Fruit fly (Drosophila melanogaster) whole organism, embryonic: ENCODE data around the gene obe.

Experiments
- Awh ChIP-seq: fragments of 200-800 bp; sonication (Bioruptor generic); IDR thresholded peaks from 2 replicates; pipeline ENCODE4, ENCODE4 v1.3.6; 2022; ENCODE audit warnings: missing biosample characterization, missing genetic modification characterization
- Bteb2 ChIP-seq: fragments of 200-800 bp; sonication (Bioruptor generic); optimal IDR thresholded peaks from 2 replicates; lab custom pipeline; 2016; ENCODE audit warnings: missing biosample characterization, missing genetic modification characterization
- CG10147 ChIP-seq: fragments of 200-800 bp; sonication (Bioruptor generic); optimal IDR thresholded peaks from 2 replicates; lab custom pipeline; 2019; ENCODE audit warnings: missing biosample characterization, mild to moderate bottlenecking, missing genetic modification characterization, moderate library complexity
- CG13287 ChIP-seq: fragments of 200-800 bp; sonication (Bioruptor generic); IDR thresholded peaks from 2 replicates; pipeline ENCODE4 v1.3.6; 2022; ENCODE audit warnings: missing biosample characterization, missing genetic modification characterization; ENCODE audit not compliant: partially characterized antibody
- CG13424 ChIP-seq: fragments of 200-800 bp; sonication (Bioruptor generic); optimal IDR thresholded peaks from 2 replicates; lab custom pipeline; 2019; ENCODE audit warnings: missing biosample characterization, mild to moderate bottlenecking, missing genetic modification characterization, moderate library complexity
- CG15601 ChIP-seq: fragments of 200-800 bp; sonication (Bioruptor generic); optimal IDR thresholded peaks from 3 replicates; lab custom pipeline; 2019; ENCODE audit warnings: missing biosample characterization, mild to moderate bottlenecking, missing genetic modification characterization, moderate library complexity
- CG1832 ChIP-seq: fragments of 200-800 bp; sonication (Bioruptor generic); optimal IDR thresholded peaks from 2 replicates; lab custom pipeline; 2017; ENCODE audit warnings: missing biosample characterization, mild to moderate bottlenecking, missing genetic modification characterization, inconsistent platforms
- CG2712 ChIP-seq: fragments of 200-800 bp; optimal IDR thresholded peaks from 3 replicates; lab custom pipeline; 2019; ENCODE audit warnings: missing biosample characterization, mild to moderate bottlenecking, missing genetic modification characterization, moderate library complexity
- CG30431 ChIP-seq: fragments of 200-800 bp; sonication (Bioruptor generic); optimal IDR thresholded peaks from 2 replicates; lab custom pipeline; 2017; ENCODE audit warnings: missing biosample characterization, missing genetic modification characterization
- CG31388 ChIP-seq: fragments of 200-800 bp; sonication (Bioruptor generic); optimal IDR thresholded peaks from 2 replicates; lab custom pipeline; 2016; ENCODE audit warnings: missing biosample characterization, missing genetic modification characterization
- CG3163 ChIP-seq: fragments of 200-800 bp; sonication (Bioruptor generic); optimal IDR thresholded peaks from 3 replicates; lab custom pipeline; 2016; ENCODE audit warnings: missing biosample characterization, missing genetic modification characterization
- CG4328 ChIP-seq: fragments of 200-800 bp; sonication (Bioruptor generic); optimal IDR thresholded peaks from 3 replicates; lab custom pipeline; 2017; ENCODE audit warnings: missing biosample characterization, missing genetic modification reagents, missing genetic modification characterization
- CG4404 ChIP-seq: fragments of 200-800 bp; sonication (Bioruptor generic); IDR thresholded peaks from 2 replicates; pipeline ENCODE4 v1.3.6; 2022; ENCODE audit warnings: missing biosample characterization, missing genetic modification characterization
- CG4617 ChIP-seq: fragments of 200-800 bp; sonication (Bioruptor generic); optimal IDR thresholded peaks from 3 replicates; lab custom pipeline; 2016; ENCODE audit warnings: missing biosample characterization, missing genetic modification characterization, borderline replicate concordance
- CG6689 ChIP-seq: fragments of 200-800 bp; sonication (Bioruptor generic); IDR thresholded peaks from 2 replicates; pipeline ENCODE4 v1.3.6; 2022; ENCODE audit warnings: missing biosample characterization, missing genetic modification characterization
- CG7556 ChIP-seq: fragments of 200-800 bp; sonication (Bioruptor generic); optimal IDR thresholded peaks from 2 replicates; lab custom pipeline; 2017; ENCODE audit warnings: missing biosample characterization, mild to moderate bottlenecking, missing genetic modification characterization
- CG7745 ChIP-seq: fragments of 200-800 bp; sonication (Bioruptor generic); optimal IDR thresholded peaks from 2 replicates; lab custom pipeline; 2018; ENCODE audit warnings: missing biosample characterization, mild to moderate bottlenecking, missing genetic modification characterization, moderate library complexity
- CG8944 ChIP-seq: fragments of 200-800 bp; sonication (Bioruptor generic); optimal IDR thresholded peaks from 3 replicates; lab custom pipeline; 2016; ENCODE audit warnings: missing biosample characterization, missing genetic modification characterization
- CG9437 ChIP-seq: fragments of 200-800 bp; sonication (Bioruptor generic); optimal IDR thresholded peaks from 2 replicates; lab custom pipeline; 2018; ENCODE audit warnings: missing biosample characterization, mild to moderate bottlenecking, missing genetic modification characterization
- CG9876 ChIP-seq: fragments of 200-800 bp; sonication (Bioruptor generic); optimal IDR thresholded peaks from 2 replicates; lab custom pipeline; 2016; ENCODE audit warnings: missing biosample characterization, missing genetic modification characterization
- CTCF ChIP-seq: fragments of 200-800 bp; sonication (Bioruptor generic); optimal IDR thresholded peaks from 2 replicates; lab custom pipeline; 2017; ENCODE audit warnings: missing biosample characterization, mild to moderate bottlenecking, missing genetic modification characterization, moderate library complexity
- D19B ChIP-seq: fragments of 200-800 bp; sonication (Bioruptor generic); optimal IDR thresholded peaks from 2 replicates; lab custom pipeline; 2017; ENCODE audit warnings: missing biosample characterization, mild to moderate bottlenecking, missing genetic modification characterization
- HLH3B ChIP-seq: fragments of 200-800 bp; sonication (Bioruptor generic); IDR thresholded peaks from 2 replicates; pipeline ENCODE4 v1.3.6; 2022; ENCODE audit warnings: missing biosample characterization, missing genetic modification characterization
- HmgD ChIP-seq: fragments of 200-800 bp; sonication (Bioruptor generic); optimal IDR thresholded peaks from 3 replicates; lab custom pipeline; 2016; ENCODE audit warnings: missing biosample characterization, missing genetic modification characterization
- Hmx ChIP-seq: fragments of 200-800 bp; sonication (Bioruptor generic); optimal IDR thresholded peaks from 2 replicates; lab custom pipeline; 2016; ENCODE audit warnings: missing biosample characterization, missing genetic modification characterization
- Mad ChIP-seq: fragments of 200-800 bp; sonication (Bioruptor generic); optimal IDR thresholded peaks from 2 replicates; lab custom pipeline; 2016; ENCODE audit warnings: missing biosample characterization, missing genetic modification characterization
- Meics ChIP-seq: fragments of 200-800 bp; sonication (Bioruptor generic); optimal IDR thresholded peaks from 2 replicates; lab custom pipeline; 2017; ENCODE audit warnings: missing biosample characterization, mild to moderate bottlenecking, missing genetic modification characterization
- Neu2 ChIP-seq: fragments of 200-800 bp; sonication (Bioruptor generic); optimal IDR thresholded peaks from 3 replicates; lab custom pipeline; 2016; ENCODE audit warnings: missing biosample characterization, missing genetic modification characterization, borderline replicate concordance
- NfI ChIP-seq: fragments of 200-800 bp; sonication (Bioruptor generic); optimal IDR thresholded peaks from 3 replicates; lab custom pipeline; 2018; ENCODE audit warnings: missing biosample characterization, mild to moderate bottlenecking, missing genetic modification characterization, moderate library complexity
- Spps ChIP-seq: fragments of 200-800 bp; sonication (Bioruptor generic); optimal IDR thresholded peaks from 2 replicates; lab custom pipeline; 2018; ENCODE audit warnings: missing biosample characterization, mild to moderate bottlenecking, missing genetic modification characterization
- Taf1 ChIP-seq: fragments of 200-800 bp; sonication (Bioruptor generic); IDR thresholded peaks from 2 replicates; pipeline ENCODE4 v1.3.6; 2022; ENCODE audit warnings: missing biosample characterization, missing genetic modification characterization
- ac ChIP-seq: fragments of 200-800 bp; sonication (Bioruptor generic); optimal IDR thresholded peaks from 3 replicates; lab custom pipeline; 2017; ENCODE audit warnings: missing biosample characterization, mild to moderate bottlenecking, missing genetic modification characterization
- ase ChIP-seq: fragments of 200-800 bp; sonication (Bioruptor generic); IDR thresholded peaks from 3 replicates; pipeline ENCODE4 v1.3.6; 2022; ENCODE audit warnings: missing biosample characterization, missing genetic modification characterization
- bab2 ChIP-seq: fragments of 200-800 bp; sonication (Bioruptor generic); optimal IDR thresholded peaks from 2 replicates; lab custom pipeline; 2016; ENCODE audit warnings: missing biosample characterization, missing genetic modification characterization
- bbx ChIP-seq: fragments of 200-800 bp; sonication (Bioruptor generic); IDR thresholded peaks from 2 replicates; pipeline ENCODE4 v1.3.6; 2022; ENCODE audit warnings: missing biosample characterization, missing genetic modification characterization; ENCODE audit not compliant: partially characterized antibody
- br ChIP-seq: fragments of >200 bp; optimal IDR thresholded peaks from 2 replicates; lab custom pipeline; 2017
- chn ChIP-seq: fragments of 200-800 bp; sonication (Bioruptor generic); optimal IDR thresholded peaks from 2 replicates; lab custom pipeline; 2016; ENCODE audit warnings: missing biosample characterization, missing genetic modification characterization
- danr ChIP-seq: fragments of 200-800 bp; sonication (Bioruptor generic); IDR thresholded peaks from 2 replicates; pipeline ENCODE4 v1.3.6; 2022; ENCODE audit warnings: missing biosample characterization, missing genetic modification characterization
- eve ChIP-seq, 2 experiments: fragments of >200 bp; optimal IDR thresholded peaks; 2 replicates each; lab custom pipeline; 2017; ENCODE audit warnings: missing biosample characterization in 2 of 2, missing genetic modification characterization in 2 of 2
- gt ChIP-seq: fragments of 200-800 bp; sonication (Bioruptor generic); IDR thresholded peaks from 2 replicates; pipeline ENCODE4 v1.3.6; 2022; ENCODE audit warnings: missing biosample characterization, missing genetic modification characterization
- ham ChIP-seq: fragments of 200-800 bp; sonication (Bioruptor generic); IDR thresholded peaks from 2 replicates; pipeline ENCODE4 v1.3.6; 2022; ENCODE audit warnings: missing biosample characterization, missing genetic modification characterization
- lola ChIP-seq, 3 experiments: fragments of >200 bp in 2 of 3; fragments of 200-800 bp in 1 of 3; sonication (Bioruptor generic) in 1 of 3; optimal IDR thresholded peaks; 2 replicates each; lab custom pipeline; 2017 to 2019; ENCODE audit warnings: missing biosample characterization in 3 of 3, missing genetic modification characterization in 3 of 3, mild to moderate bottlenecking in 1 of 3, moderate library complexity in 1 of 3
- luna ChIP-seq: fragments of 200-800 bp; sonication (Bioruptor generic); optimal IDR thresholded peaks from 2 replicates; lab custom pipeline; 2016; ENCODE audit warnings: missing biosample characterization, missing genetic modification characterization
- nau ChIP-seq: fragments of 200-800 bp; sonication (Bioruptor generic); optimal IDR thresholded peaks from 3 replicates; lab custom pipeline; 2017; ENCODE audit warnings: missing biosample characterization, mild to moderate bottlenecking, missing genetic modification characterization, missing genetic modification reagents
- onecut ChIP-seq: fragments of 200-800 bp; sonication (Bioruptor generic); IDR thresholded peaks from 2 replicates; pipeline ENCODE4 v1.3.6; 2022; ENCODE audit warnings: missing biosample characterization, missing genetic modification characterization
- psq ChIP-seq: fragments of 200-800 bp; sonication (Bioruptor generic); optimal IDR thresholded peaks from 2 replicates; lab custom pipeline; 2017; ENCODE audit warnings: missing biosample characterization, missing genetic modification characterization
- ranshi ChIP-seq: fragments of 200-800 bp; sonication (Bioruptor generic); IDR thresholded peaks from 2 replicates; pipeline ENCODE4 v1.3.6; 2022; ENCODE audit warnings: missing biosample characterization, missing genetic modification characterization
- ro ChIP-seq: fragments of 200-800 bp; sonication (Bioruptor generic); IDR thresholded peaks from 2 replicates; pipeline ENCODE4 v1.3.6; 2022; ENCODE audit warnings: missing biosample characterization, missing genetic modification characterization
- sd ChIP-seq: fragments of 200-800 bp; sonication (Bioruptor generic); optimal IDR thresholded peaks from 3 replicates; lab custom pipeline; 2018; ENCODE audit warnings: missing biosample characterization, mild to moderate bottlenecking, missing genetic modification characterization, moderate library complexity
- sens-2 ChIP-seq: fragments of 200-800 bp; sonication (Bioruptor generic); IDR thresholded peaks from 2 replicates; pipeline ENCODE4 v1.3.6; 2022; ENCODE audit warnings: missing biosample characterization, missing genetic modification characterization
- so ChIP-seq: fragments of 200-800 bp; sonication (Bioruptor generic); IDR thresholded peaks from 3 replicates; pipeline ENCODE4 v1.3.6; 2022; ENCODE audit warnings: missing biosample characterization, missing genetic modification characterization
- tap ChIP-seq: fragments of 200-800 bp; optimal IDR thresholded peaks from 3 replicates; lab custom pipeline; 2019; ENCODE audit warnings: missing biosample characterization, mild to moderate bottlenecking, missing genetic modification characterization, moderate library complexity
- toy ChIP-seq: fragments of 200-800 bp; sonication (Bioruptor generic); IDR thresholded peaks from 2 replicates; pipeline ENCODE4 v1.3.6; 2022; ENCODE audit warnings: missing biosample characterization, missing genetic modification characterization

obe gene

dm6 chr3R:15472753-15473212 is 13.1 kb upstream of the obe start (continued):
- TF ChIP-seq Mad (peak; percentile 18), Meics (GFP tag; lab: Kevin White, UChicago) (peak; percentile 63), CTCF (GFP tag; lab: Kevin White, UChicago) (no peak), Taf1 (GFP tag; lab: Robert Waterston, UW) (no peak), CG9876 (GFP tag; lab: Kevin White, UChicago) (peak; percentile 34), ase (no peak), CG4404 (GFP tag; lab: Robert Waterston, UW) (no peak), Spps (tag; lab: Kevin White, UChicago) (no peak), ro (GFP tag; lab: Robert Waterston, UW) (no peak), ac (GFP tag; lab: Kevin White, UChicago) (no peak), HmgD (GFP tag; lab: Kevin White, UChicago) (no peak), CG7745 (no peak), CG4328 (GFP tag; lab: Kevin White, UChicago) (no peak), CG30431 (GFP tag; lab: Kevin White, UChicago) (no peak), NfI (GFP tag; lab: Kevin White, UChicago) (peak; percentile 32), ranshi (GFP tag; lab: Robert Waterston, UW) (peak; percentile 35; the same call in 1 of the 2 replicates), onecut (GFP tag; lab: Robert Waterston, UW) (no peak), CG13287 (GFP tag; lab: Robert Waterston, UW) (no peak), Neu2 (GFP tag; lab: Kevin White, UChicago) (no peak), nau (GFP tag; lab: Kevin White, UChicago) (no peak), D19B (GFP tag; lab: Kevin White, UChicago) (peak; percentile 55), gt (GFP tag; lab: Robert Waterston, UW) (no peak), CG7556 (GFP tag; lab: Kevin White, UChicago) (peak; percentile 50), toy (GFP tag; lab: Robert Waterston, UW) (no peak), CG13424 (tag; lab: Kevin White, UChicago) (peak; percentile 62), CG6689 (GFP tag; lab: Robert Waterston, UW) (0 out of 2 replicates have a peak, but pooled peaks have one; percentile 19), Hmx (no peak), CG3163 (GFP tag; lab: Kevin White, UChicago) (no peak), CG4617 (GFP tag; lab: Kevin White, UChicago) (no peak), ham (GFP tag; lab: Robert Waterston, UW) (no peak), eve (GFP tag; optimal IDR thresholded peaks at IDR 0.05; lab: Kevin White, UChicago) (no peak), luna (GFP tag; lab: Kevin White, UChicago) (no peak), Awh (GFP tag; lab: Robert Waterston, UW) (no peak), CG2712 (tag; lab: Kevin White, UChicago) (peak; percentile 59), tap (peak; percentile 44), chn (GFP tag; lab: Kevin White, UChicago) (no peak), danr (GFP tag; lab: Robert Waterston, UW) (peak; percentile 42; the same call in 1 of the 2 replicates), psq (no peak), so (0 out of 3 replicates have a peak, but pooled peaks have one; percentile 42), CG15601 (tag; lab: Kevin White, UChicago) (no peak), Bteb2 (peak; percentile 51), bbx (GFP tag; lab: Robert Waterston, UW) (no peak), CG9437 (GFP tag; lab: Kevin White, UChicago) (peak; percentile 33), br (lab: Kevin White, UChicago) (no peak), CG10147 (GFP tag; lab: Kevin White, UChicago) (peak; percentile 72), sd (tag; lab: Kevin White, UChicago) (peak; percentile 17), CG1832 (GFP tag; lab: Kevin White, UChicago) (no peak), CG8944 (GFP tag; lab: Kevin White, UChicago) (no peak), bab2 (peak; percentile 31), lola (GFP tag; optimal IDR thresholded peaks at IDR 0.05; lab: Kevin White, UChicago) (no peak), sens-2 (GFP tag; lab: Robert Waterston, UW) (no peak), HLH3B (GFP tag; lab: Robert Waterston, UW) (no peak), CG31388 (GFP tag; lab: Kevin White, UChicago) (no peak)
